Fruit fly (Drosophila melanogaster) whole organism, pupa: Measurements from ENCODE around the gene CG4218.

ENCODE experiments used
- CG34367 ChIP-seq: fragments of 200-800 bp; sonication (Bioruptor generic); optimal IDR thresholded peaks from 2 replicates; lab custom pipeline; 2018; ENCODE audit warnings: missing biosample characterization, mild to moderate bottlenecking, missing genetic modification characterization
- CG9948 ChIP-seq: fragments of 200-800 bp; sonication (Bioruptor generic); optimal IDR thresholded peaks from 2 replicates; lab custom pipeline; 2018; ENCODE audit warnings: missing biosample characterization, mild to moderate bottlenecking, missing genetic modification characterization, moderate library complexity
- EcR ChIP-seq: fragments of 200-800 bp; sonication (Bioruptor generic); optimal IDR thresholded peaks from 3 replicates; lab custom pipeline; 2019; ENCODE audit warnings: missing biosample characterization, missing genetic modification characterization, mild to moderate bottlenecking, moderate library complexity, missing genetic modification reagents
- rn ChIP-seq: fragments of 200-800 bp; sonication (Bioruptor generic); IDR thresholded peaks from 2 replicates; pipeline ENCODE4 v1.3.6; 2022; ENCODE audit warnings: missing biosample characterization, missing genetic modification characterization

DNA sequence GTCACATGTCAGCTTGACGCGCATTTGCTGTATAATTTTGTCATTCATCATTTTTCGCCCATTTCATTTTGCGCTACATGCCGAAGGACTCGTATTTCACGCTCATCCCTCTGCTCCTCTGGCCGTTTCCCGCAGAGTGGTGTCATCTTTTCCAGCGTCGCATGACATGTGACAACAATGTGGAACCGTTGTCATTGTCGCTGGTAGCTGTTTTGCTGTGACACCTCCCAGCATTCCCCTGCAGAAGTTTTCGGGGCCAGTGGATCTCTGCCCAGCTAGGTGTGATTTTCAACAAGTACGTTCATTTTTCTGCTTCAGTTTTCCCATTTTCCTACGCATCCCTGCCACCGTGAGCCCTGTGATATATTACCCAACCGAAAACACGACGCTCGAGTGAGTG, 31.6 kb downstream of the CG4218 start:
- TF ChIP-seq rn (GFP tag; lab: Robert Waterston, UW) (no peak), CG34367 (no peak), CG9948 (tag; lab: Kevin White, UChicago) (no peak), EcR (GFP tag; lab: Kevin White, UChicago) (no peak)
